3 fruit fly cellular contexts compared by ENCODE assay signal in genomic region chr3R:15427818-15428199, dm6.
TF ChIP-seq lines count a peak whose summit lies in the region.

No protein-coding gene starts in this region.

TF ChIP-seq in whole organism, embryonic, 481 proteins besides CTCF, POLR2A, EP300 and RAD21 (continued from another document and continues in another):
- TF ChIP-seq CG30403 (GFP tag; optimal IDR thresholded peaks at IDR 0.05; lab: Kevin White, UChicago) (peak; percentile 56), CG17802 (tag; optimal IDR thresholded peaks at IDR 0.05; lab: Kevin White, UChicago) (no peak), Poxn (GFP tag; IDR thresholded peaks at IDR 0.05; lab: Robert Waterston, UW) (no peak), crp (GFP tag; optimal IDR thresholded peaks at IDR 0.05; lab: Kevin White, UChicago) (no peak), CG3407 (GFP tag; optimal IDR thresholded peaks at IDR 0.05; lab: Kevin White, UChicago) (peak; percentile 37), fd96Cb (tag; optimal IDR thresholded peaks at IDR 0.05; lab: Kevin White, UChicago) (peak; percentile 56), CG16863 (GFP tag; optimal IDR thresholded peaks at IDR 0.05; lab: Kevin White, UChicago) (peak; percentile 50), vnd (GFP tag; IDR thresholded peaks at IDR 0.05; lab: Robert Waterston, UW; ENCODE audit: partially characterized antibody) (no peak), br (optimal IDR thresholded peaks at IDR 0.05; lab: Kevin White, UChicago) (no peak), usp (GFP tag; optimal IDR thresholded peaks at IDR 0.05; lab: Kevin White, UChicago) (no peak), dmrt11E (tag; optimal IDR thresholded peaks at IDR 0.05; lab: Kevin White, UChicago) (peak; percentile 82), ttk (GFP tag; IDR thresholded peaks at IDR 0.05; lab: Robert Waterston, UW) (no peak), CG8089 (GFP tag; optimal IDR thresholded peaks at IDR 0.05; lab: Kevin White, UChicago) (peak; percentile 39), abd-A (tag; optimal IDR thresholded peaks at IDR 0.05; lab: Kevin White, UChicago) (no peak), vfl (GFP tag; optimal IDR thresholded peaks at IDR 0.05; lab: Kevin White, UChicago) (no peak), CG10147 (GFP tag; optimal IDR thresholded peaks at IDR 0.05; lab: Kevin White, UChicago) (no peak), CG6689 (GFP tag; IDR thresholded peaks at IDR 0.05; lab: Robert Waterston, UW) (peak; percentile 49), Oaz (GFP tag; IDR thresholded peaks at IDR 0.05; lab: Robert Waterston, UW) (no peak), unc-4 (GFP tag; IDR thresholded peaks at IDR 0.05; lab: Robert Waterston, UW; ENCODE audit: partially characterized antibody) (no peak), Trl (optimal IDR thresholded peaks at IDR 0.05; lab: Kevin White, UChicago) (no peak), Trl (GFP tag; optimal IDR thresholded peaks at IDR 0.05; lab: Kevin White, UChicago) (peak; percentile 25), CG2129 (GFP tag; IDR thresholded peaks at IDR 0.05; lab: Robert Waterston, UW; ENCODE audit: partially characterized antibody) (no peak), ftz-f1 (GFP tag; optimal IDR thresholded peaks at IDR 0.05; lab: Kevin White, UChicago) (no peak), CG3838 (GFP tag; optimal IDR thresholded peaks at IDR 0.05; lab: Kevin White, UChicago) (no peak), gt (GFP tag; IDR thresholded peaks at IDR 0.05; lab: Robert Waterston, UW) (no peak), pum (GFP tag; optimal IDR thresholded peaks at IDR 0.05; lab: Kevin White, UChicago) (peak; percentile 54), sens (GFP tag; lab: Kevin White, UChicago) (peak; percentile 95), Bteb2 (GFP tag; optimal IDR thresholded peaks at IDR 0.05; lab: Kevin White, UChicago) (no peak), dm (GFP tag; optimal IDR thresholded peaks at IDR 0.05; lab: Kevin White, UChicago) (no peak), Rx (GFP tag; IDR thresholded peaks at IDR 0.05; lab: Robert Waterston, UW) (no peak), B-H1 (GFP tag; IDR thresholded peaks at IDR 0.05; lab: Robert Waterston, UW) (0 out of 3 replicates have a peak, but pooled peaks have one; percentile 20), nerfin-2 (GFP tag; IDR thresholded peaks at IDR 0.05; lab: Robert Waterston, UW; ENCODE audit: partially characterized antibody) (no peak), CG15601 (tag; optimal IDR thresholded peaks at IDR 0.05; lab: Kevin White, UChicago) (peak; percentile 84), CG2875 (GFP tag; optimal IDR thresholded peaks at IDR 0.05; lab: Kevin White, UChicago) (peak; percentile 23), Blimp-1 (GFP tag; optimal IDR thresholded peaks at IDR 0.05; lab: Kevin White, UChicago) (no peak), bcd (GFP tag; optimal IDR thresholded peaks at IDR 0.05; lab: Kevin White, UChicago) (peak; percentile 17), lmd (GFP tag; IDR thresholded peaks at IDR 0.05; lab: Robert Waterston, UW) (0 out of 2 replicates have a peak, but pooled peaks have one; percentile 10), gro (GFP tag; optimal IDR thresholded peaks at IDR 0.05; lab: Kevin White, UChicago) (no peak), kah (GFP tag; optimal IDR thresholded peaks at IDR 0.05; lab: Kevin White, UChicago) (no peak), CkIIα-i1 (GFP tag; IDR thresholded peaks at IDR 0.05; lab: Robert Waterston, UW) (no peak), CG32767 (GFP tag; IDR thresholded peaks at IDR 0.05; lab: Robert Waterston, UW) (peak; percentile 17; the same call in 1 of the 2 replicates), Meics (GFP tag; optimal IDR thresholded peaks at IDR 0.05; lab: Kevin White, UChicago) (no peak), Spps (tag; optimal IDR thresholded peaks at IDR 0.05; lab: Kevin White, UChicago) (peak; percentile 71), cwo (GFP tag; optimal IDR thresholded peaks at IDR 0.05; lab: Kevin White, UChicago) (no peak), Bdp1 (GFP tag; optimal IDR thresholded peaks at IDR 0.05; lab: Kevin White, UChicago) (no peak)

TF ChIP-seq in whole organism, prepupa, 60 proteins besides CTCF, POLR2A, EP300 and RAD21 (continued from another document):
- peak; percentile 75 for TF ChIP-seq CG8632 (GFP tag; optimal IDR thresholded peaks at IDR 0.05; lab: Kevin White, UChicago)
- TF ChIP-seq acj6 (GFP tag; optimal IDR thresholded peaks at IDR 0.05; lab: Kevin White, UChicago): peak; percentile 83
- TF ChIP-seq CG9139 (GFP tag; optimal IDR thresholded peaks at IDR 0.05; lab: Kevin White, UChicago): no peak
- peak; percentile 11 for TF ChIP-seq CG6854 (GFP tag; optimal IDR thresholded peaks at IDR 0.05; lab: Kevin White, UChicago)
- TF ChIP-seq spab (GFP tag; optimal IDR thresholded peaks at IDR 0.05; lab: Kevin White, UChicago): peak; percentile 10
- TF ChIP-seq CG11902 (GFP tag; optimal IDR thresholded peaks at IDR 0.05; lab: Kevin White, UChicago): peak; percentile 56
- peak; percentile 50 for TF ChIP-seq CG11762 (GFP tag; optimal IDR thresholded peaks at IDR 0.05; lab: Kevin White, UChicago; ENCODE audit: insufficient read depth)
- TF ChIP-seq CG11294 (GFP tag; IDR thresholded peaks at IDR 0.05; lab: Robert Waterston, UW): no peak
- peak; percentile 75; the same call in 2 of the 3 replicates for TF ChIP-seq eg (GFP tag; IDR thresholded peaks at IDR 0.05; lab: Robert Waterston, UW)
- TF ChIP-seq CG4318 (GFP tag; optimal IDR thresholded peaks at IDR 0.05; lab: Kevin White, UChicago): peak; percentile 58
- TF ChIP-seq CG1621 (tag; optimal IDR thresholded peaks at IDR 0.05; lab: Kevin White, UChicago): peak; percentile 13
- TF ChIP-seq CG3032 (tag; optimal IDR thresholded peaks at IDR 0.05; lab: Kevin White, UChicago): peak; percentile 57
- peak; percentile 75 for TF ChIP-seq CG15336 (GFP tag; IDR thresholded peaks at IDR 0.05; lab: Robert Waterston, UW)
- TF ChIP-seq CG6808 (GFP tag; optimal IDR thresholded peaks at IDR 0.05; lab: Kevin White, UChicago): no peak
- peak; percentile 93 for TF ChIP-seq CG31627 (GFP tag; optimal IDR thresholded peaks at IDR 0.05; lab: Kevin White, UChicago)
- peak; percentile 94 for TF ChIP-seq Met (GFP tag; optimal IDR thresholded peaks at IDR 0.05; lab: Kevin White, UChicago)
- peak; percentile 90 for TF ChIP-seq Sox14 (GFP tag; optimal IDR thresholded peaks at IDR 0.05; lab: Kevin White, UChicago)
- TF ChIP-seq CG7368 (GFP tag; optimal IDR thresholded peaks at IDR 0.05; lab: Kevin White, UChicago): peak; percentile 41
- TF ChIP-seq Eip78C (GFP tag; lab: Kevin White, UChicago): peak; percentile 95
- TF ChIP-seq CG10631 (GFP tag; optimal IDR thresholded peaks at IDR 0.05; lab: Kevin White, UChicago): peak; percentile 74
- TF ChIP-seq CG16779 (tag; optimal IDR thresholded peaks at IDR 0.05; lab: Kevin White, UChicago): peak; percentile 33
- TF ChIP-seq OdsH (GFP tag; optimal IDR thresholded peaks at IDR 0.05; lab: Kevin White, UChicago): peak; percentile 84
- TF ChIP-seq dsx (GFP tag; optimal IDR thresholded peaks at IDR 0.05; lab: Kevin White, UChicago; ENCODE audit: poor library complexity, severe bottlenecking): peak; percentile 50
- peak; percentile 31 for TF ChIP-seq CG10669 (GFP tag; optimal IDR thresholded peaks at IDR 0.05; lab: Kevin White, UChicago)
- TF ChIP-seq fd85E (GFP tag; optimal IDR thresholded peaks at IDR 0.05; lab: Kevin White, UChicago): no peak
- TF ChIP-seq Lpt (GFP tag; optimal IDR thresholded peaks at IDR 0.05; lab: Kevin White, UChicago): peak; percentile 65
- TF ChIP-seq svp (GFP tag; lab: Kevin White, UChicago): peak; percentile 95
- TF ChIP-seq lz (GFP tag; optimal IDR thresholded peaks at IDR 0.05; lab: Kevin White, UChicago): peak; percentile 88
- TF ChIP-seq fd59A (GFP tag; optimal IDR thresholded peaks at IDR 0.05; lab: Kevin White, UChicago): peak; percentile 8
- peak; percentile 85 for TF ChIP-seq cyc (GFP tag; optimal IDR thresholded peaks at IDR 0.05; lab: Kevin White, UChicago)
- peak; percentile 83 for TF ChIP-seq achi (GFP tag; optimal IDR thresholded peaks at IDR 0.05; lab: Kevin White, UChicago)
- peak; percentile 60 for TF ChIP-seq Gug (GFP tag; IDR thresholded peaks at IDR 0.05; lab: Robert Waterston, UW)
- peak; percentile 85 for TF ChIP-seq pdm3 (GFP tag; optimal IDR thresholded peaks at IDR 0.05; lab: Kevin White, UChicago)
- TF ChIP-seq fkh (GFP tag; optimal IDR thresholded peaks at IDR 0.05; lab: Kevin White, UChicago): no peak
- TF ChIP-seq CG3919 (GFP tag; optimal IDR thresholded peaks at IDR 0.05; lab: Kevin White, UChicago): peak; percentile 80
- no peak for TF ChIP-seq Blimp-1 (GFP tag; optimal IDR thresholded peaks at IDR 0.05; lab: Kevin White, UChicago)
- peak; percentile 94 for TF ChIP-seq esn (GFP tag; optimal IDR thresholded peaks at IDR 0.05; lab: Kevin White, UChicago)

TF ChIP-seq in whole organism, wandering third instar larva, 38 proteins besides CTCF, POLR2A, EP300 and RAD21 (continued from another document):
- peak; percentile 31 for TF ChIP-seq CG9705 (GFP tag; optimal IDR thresholded peaks at IDR 0.05; lab: Kevin White, UChicago)
- TF ChIP-seq dsf (GFP tag; optimal IDR thresholded peaks at IDR 0.05; lab: Kevin White, UChicago; ENCODE audit: borderline replicate concordance): peak; percentile 6
- TF ChIP-seq usp (GFP tag; optimal IDR thresholded peaks at IDR 0.05; lab: Kevin White, UChicago): no peak
- TF ChIP-seq Myc (optimal IDR thresholded peaks at IDR 0.05; lab: Kevin White, UChicago): no peak
- peak; percentile 68 for TF ChIP-seq Jra (GFP tag; optimal IDR thresholded peaks at IDR 0.05; lab: Kevin White, UChicago)
- peak; percentile 86 for TF ChIP-seq psq (GFP tag; optimal IDR thresholded peaks at IDR 0.05; lab: Kevin White, UChicago)
- TF ChIP-seq Hr78 (GFP tag; optimal IDR thresholded peaks at IDR 0.05; lab: Kevin White, UChicago): no peak
